Worm (Caenorhabditis elegans) whole organism, late embryonic: ENCODE data around the gene T05B9.1.

Source experiments
- C38D4.7 ChIP-seq: fragments of 200-800 bp; sonication (Bioruptor generic); optimal IDR thresholded peaks from 2 replicates; lab custom pipeline; 2018; ENCODE audit warnings: mild to moderate bottlenecking, missing genetic modification characterization, moderate library complexity, missing compliant biosample characterization
- ceh-30 ChIP-seq: fragments of 150-350 bp; optimal IDR thresholded peaks from 2 replicates; lab custom pipeline; 2014; ENCODE audit warnings: missing biosample characterization, missing genetic modification characterization
- ceh-34 ChIP-seq: sonication (generic microtip); optimal IDR thresholded peaks from 2 replicates; lab custom pipeline; 2016; ENCODE audit warnings: mild to moderate bottlenecking, missing genetic modification characterization, missing compliant biosample characterization
- ceh-48 ChIP-seq: sonication (generic microtip); optimal IDR thresholded peaks from 2 replicates; lab custom pipeline; 2016; ENCODE audit warnings: missing genetic modification characterization, inconsistent platforms, missing compliant biosample characterization
- dmd-4 ChIP-seq: sonication (generic microtip); optimal IDR thresholded peaks from 2 replicates; lab custom pipeline; 2016; ENCODE audit warnings: borderline replicate concordance, missing genetic modification characterization, missing compliant biosample characterization
- fkh-10 ChIP-seq: fragments of 150-350 bp; optimal IDR thresholded peaks from 2 replicates; lab custom pipeline; 2014; ENCODE audit warnings: missing biosample characterization, missing genetic modification reagents, missing genetic modification characterization
- nfya-1 ChIP-seq: sonication (generic microtip); optimal IDR thresholded peaks from 2 replicates; lab custom pipeline; 2017; ENCODE audit warnings: missing genetic modification characterization, mild to moderate bottlenecking, missing compliant biosample characterization, antibody characterized with exemption, moderate library complexity
- nhr-11 ChIP-seq: fragments of 150-350 bp; optimal IDR thresholded peaks from 2 replicates; lab custom pipeline; 2014; ENCODE audit warnings: missing biosample characterization, missing genetic modification characterization
- npax-4 ChIP-seq: sonication (generic microtip); optimal IDR thresholded peaks from 2 replicates; lab custom pipeline; 2016; ENCODE audit warnings: missing genetic modification characterization, missing compliant biosample characterization
- pha-4 ChIP-seq: fragments of 150-350 bp; optimal IDR thresholded peaks from 2 replicates; lab custom pipeline; 2018; ENCODE audit warnings: missing biosample characterization, missing genetic modification reagents, missing genetic modification characterization

- TF ChIP-seq nhr-11 (tag; lab: Kevin White, UChicago), result no peak
- TF ChIP-seq C38D4.7, result no peak
- no peak for TF ChIP-seq dmd-4 (tag; lab: Kevin White, UChicago)
- no peak for TF ChIP-seq pha-4 (tag; lab: Kevin White, UChicago)
- TF ChIP-seq nfya-1, result no peak
- no peak for TF ChIP-seq npax-4 (tag; lab: Kevin White, UChicago)
- no peak for TF ChIP-seq ceh-30 (tag; lab: Kevin White, UChicago)
- TF ChIP-seq ceh-48 (tag; lab: Kevin White, UChicago), result no peak
- no peak for TF ChIP-seq fkh-10 (GFP tag; lab: Kevin White, UChicago)
- no peak for TF ChIP-seq ceh-34
Observed at ce11 chrII:11240963-11241362, 20.0 kb downstream of the T05B9.1 start.
